Worm (Caenorhabditis elegans) whole organism, dauer: ENCODE results near the gene fbxc-15.
"Not testable (repeated sequence)": the region's sequence is repeated elsewhere in the genome, so short reads cannot be mapped to it uniquely, and the experiment has no call there.

Experiments used
- unc-62 ChIP-seq: sonication (generic microtip); optimal IDR thresholded peaks from 2 replicates; lab custom pipeline; 2017; ENCODE audit warnings: missing biosample characterization, missing genetic modification reagents, missing genetic modification characterization

The fbxc-15 gene

DNA sequence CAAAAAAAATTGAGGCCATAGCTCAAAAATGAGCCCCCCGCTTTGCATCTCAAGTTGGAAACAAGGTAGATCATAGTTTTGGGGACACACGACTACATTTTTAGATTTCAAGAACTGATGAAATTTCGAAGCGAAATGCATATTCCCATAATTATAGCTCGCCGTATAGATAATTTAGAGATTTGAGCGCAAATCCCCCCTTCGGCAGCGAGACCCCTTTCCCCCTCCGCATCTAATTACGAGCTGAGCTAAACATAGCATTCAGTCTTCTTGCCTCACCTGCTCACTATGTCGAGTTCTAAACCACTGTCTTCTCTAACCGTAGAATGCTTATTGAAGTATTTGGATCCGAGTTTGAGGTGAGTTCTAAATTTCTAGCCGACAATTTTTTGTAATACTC is at the start of gene fbxc-15, which contains the start of gene fbxc-17:
fbxc-15 (plus strand) TSS at position 289 of the 400 bp plus-strand sequence.
fbxc-17 (minus strand) TSS at position 101 of the 400 bp plus-strand sequence.
- TF ChIP-seq unc-62 (GFP tag; lab: Kevin White, UChicago), result no peak

ce11 chrII:930871-931270 is 48.4 kb upstream of the fbxc-15 start, which contains the start of gene fbxc-34:
TSS of gene fbxc-34 (plus strand) at chrII:931171.
- not testable (repeated sequence) for TF ChIP-seq unc-62 (GFP tag; lab: Kevin White, UChicago)

DNA sequence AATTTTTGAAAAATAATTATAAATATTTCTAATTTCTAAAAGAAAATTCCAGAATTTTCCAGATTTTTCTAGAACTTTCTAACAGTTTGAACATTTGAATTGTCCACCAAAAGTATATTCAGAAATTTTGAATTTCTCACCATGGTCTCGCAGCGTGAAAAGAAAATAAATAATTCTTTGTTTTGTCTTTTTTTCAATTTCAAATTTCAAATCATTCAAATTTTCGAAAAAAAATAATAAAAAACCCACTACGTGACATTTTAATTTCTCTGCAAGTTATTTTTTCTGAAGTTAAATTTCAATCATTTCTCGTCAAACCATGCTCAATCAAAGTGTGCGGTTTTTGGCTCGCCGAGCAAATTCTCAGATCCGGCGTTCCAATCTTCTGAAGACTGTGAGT is 46.5 kb upstream of the fbxc-15 start, which contains the start of gene acs-15:
acs-15 (plus strand) TSS at position 301 of the 400 bp plus-strand sequence.
- TF ChIP-seq unc-62 (GFP tag; lab: Kevin White, UChicago), result no peak

DNA sequence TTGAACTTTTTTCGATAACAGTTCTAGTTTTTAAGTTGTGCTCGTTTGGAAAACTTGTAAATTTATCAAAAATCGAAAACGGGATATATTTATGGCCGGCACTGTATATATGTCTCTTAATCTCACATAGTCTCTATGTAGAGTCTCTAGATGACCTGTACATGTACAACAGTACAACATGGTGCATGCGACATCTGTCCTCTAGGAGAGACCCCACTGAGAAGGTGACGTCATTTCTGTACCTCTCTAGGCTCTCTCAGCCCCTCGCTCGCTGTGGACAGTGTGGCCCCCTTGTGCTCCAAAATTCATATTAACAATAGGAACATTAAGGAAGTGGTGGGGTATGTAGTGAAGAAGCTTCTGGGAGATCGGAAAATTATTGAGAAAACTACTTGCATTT is 42.0 kb upstream of the fbxc-15 start:
- no peak for TF ChIP-seq unc-62 (GFP tag; lab: Kevin White, UChicago)

ce11 chrII:938549-938948 is 40.7 kb upstream of the fbxc-15 start, which contains the start of gene R07C3.3:
TSS of gene R07C3.3 (plus strand) at chrII:938849.
- TF ChIP-seq unc-62 (GFP tag; lab: Kevin White, UChicago), result no peak

- no peak for TF ChIP-seq unc-62 (GFP tag; lab: Kevin White, UChicago)
Measured at ce11 chrII:940779-941178, 38.4 kb upstream of the fbxc-15 start, which contains the start of gene fbxc-36. TSS of gene fbxc-36 (plus strand) at chrII:940983.

- no peak for TF ChIP-seq unc-62 (GFP tag; lab: Kevin White, UChicago)
Measured at ce11 chrII:943773-944172, 35.5 kb upstream of the fbxc-15 start, which contains the start of gene clec-43. TSS of gene clec-43 (plus strand) at chrII:944066.

ce11 chrII:948091-948490 is 31.1 kb upstream of the fbxc-15 start, which contains the start of gene fbxc-32:
TSS of gene fbxc-32 (minus strand) at chrII:948191.
- no peak for TF ChIP-seq unc-62 (GFP tag; lab: Kevin White, UChicago)

DNA sequence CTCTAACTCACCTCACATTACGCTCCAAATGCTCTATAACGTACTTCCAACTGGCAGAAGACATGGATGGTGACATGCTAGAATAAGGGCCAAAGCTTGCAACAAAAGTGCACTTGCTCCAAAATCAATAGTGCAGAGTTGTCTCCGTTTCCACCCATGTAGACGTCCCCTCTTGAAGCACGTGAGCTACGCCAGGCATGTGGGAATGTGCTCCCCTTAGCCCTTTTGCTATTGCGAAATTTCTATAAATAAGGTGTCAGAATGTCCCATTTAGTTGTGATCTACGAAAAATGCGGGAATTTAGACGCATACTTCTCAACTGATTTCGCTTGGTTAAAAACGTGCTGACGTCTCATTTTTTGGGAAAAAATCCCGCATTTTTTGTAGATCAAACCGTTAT is 28.8 kb upstream of the fbxc-15 start:
- no peak for TF ChIP-seq unc-62 (GFP tag; lab: Kevin White, UChicago)

DNA sequence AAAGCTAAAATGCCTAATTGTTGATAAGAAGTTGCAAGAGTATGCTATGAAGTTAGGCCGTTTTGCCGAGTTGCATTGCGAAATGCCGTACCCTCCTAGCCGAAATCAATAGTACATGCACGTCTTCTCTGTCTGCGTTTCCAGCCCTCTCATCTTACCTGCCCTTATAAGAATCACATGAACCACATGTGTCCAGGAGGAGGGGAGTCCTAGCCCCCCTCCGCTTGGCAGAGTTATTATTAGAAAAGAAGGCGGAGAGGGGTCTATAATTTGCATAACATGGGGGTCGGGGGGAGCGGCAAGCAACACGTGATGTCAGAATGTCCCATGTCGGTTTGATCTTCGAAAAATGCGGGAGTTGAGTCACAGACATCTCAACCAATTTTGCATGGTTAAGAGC is 26.2 kb upstream of the fbxc-15 start:
- no peak for TF ChIP-seq unc-62 (GFP tag; lab: Kevin White, UChicago)

DNA sequence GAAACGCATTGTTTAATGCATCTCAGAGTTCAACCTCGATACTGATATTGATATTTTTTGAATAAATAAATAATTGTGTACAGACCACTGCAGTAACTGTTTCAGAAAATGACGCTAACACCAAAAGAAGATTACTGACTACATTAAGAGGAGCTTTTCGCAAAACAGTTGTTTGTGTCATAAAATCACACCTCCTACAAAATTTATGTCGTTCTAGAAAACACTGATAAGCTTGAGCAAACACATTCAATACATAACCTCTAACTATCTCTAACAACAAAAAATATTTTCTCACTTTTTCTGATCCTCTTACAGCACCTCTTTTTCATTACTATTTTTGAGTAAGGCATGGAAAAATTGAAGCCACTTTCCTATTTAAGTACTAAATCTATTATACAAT is 24.6 kb upstream of the fbxc-15 start, which contains the start of gene fbxc-7:
fbxc-7 (plus strand) TSS at position 301 of the 400 bp plus-strand sequence.
- not testable (repeated sequence) for TF ChIP-seq unc-62 (GFP tag; lab: Kevin White, UChicago)

ce11 chrII:958618-959017 is 20.6 kb upstream of the fbxc-15 start, which contains the start of gene sdz-4:
TSS of gene sdz-4 (plus strand) at chrII:958918.
- no peak for TF ChIP-seq unc-62 (GFP tag; lab: Kevin White, UChicago)

- no peak for TF ChIP-seq unc-62 (GFP tag; lab: Kevin White, UChicago)
Measured at ce11 chrII:960218-960617, 19.0 kb upstream of the fbxc-15 start, which contains the start of the genes C32B5.18 and C32B5.7. TSS of gene C32B5.18 (plus strand) at chrII:960518. TSS of gene C32B5.7 (plus strand) at chrII:960528.

ce11 chrII:961961-962360 is 17.3 kb upstream of the fbxc-15 start, which contains the start of gene C32B5.13:
TSS of gene C32B5.13 (minus strand) at chrII:962061.
- TF ChIP-seq unc-62 (GFP tag; lab: Kevin White, UChicago), result no peak

DNA sequence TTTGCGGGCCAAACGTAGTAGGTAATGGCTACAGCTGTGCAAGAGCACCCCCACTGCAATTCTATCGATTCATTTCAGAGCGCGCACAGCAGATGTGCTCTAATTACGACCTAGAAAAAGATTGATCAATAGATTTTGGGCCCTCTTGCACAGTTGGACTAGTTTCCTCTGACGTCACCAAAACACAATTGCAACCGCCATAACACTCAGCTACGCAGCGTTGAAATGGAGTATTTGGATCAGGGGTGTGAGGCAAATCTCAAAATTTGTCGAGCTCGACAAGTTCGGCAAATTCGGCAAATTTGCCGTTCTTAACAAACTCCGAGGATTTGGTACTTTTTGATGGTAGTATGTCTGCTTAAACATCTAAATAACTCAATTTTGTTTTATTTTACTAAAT is 12.3 kb upstream of the fbxc-15 start, which contains the start of gene fbxc-18:
fbxc-18 (minus strand) TSS at position 101 of the 400 bp plus-strand sequence.
- not testable (repeated sequence) for TF ChIP-seq unc-62 (GFP tag; lab: Kevin White, UChicago)

DNA sequence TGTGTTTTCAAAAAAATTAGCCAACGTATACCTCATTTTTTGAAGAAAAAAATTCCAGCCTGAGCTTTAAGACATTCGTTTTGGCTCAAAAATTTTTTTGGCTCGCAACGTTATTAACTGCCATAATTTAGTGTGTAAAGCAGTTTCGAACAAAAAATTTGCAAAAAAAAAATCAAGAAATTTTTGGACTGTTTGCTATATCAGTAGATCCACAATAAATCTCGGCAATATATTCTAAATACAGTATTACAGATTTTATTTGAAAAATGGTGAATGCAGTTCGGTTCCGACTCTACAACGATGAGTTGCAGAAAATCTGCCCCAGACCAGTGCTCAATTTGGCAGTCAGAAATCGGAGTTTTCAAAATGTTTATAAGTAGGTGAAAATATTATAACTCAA is 11.1 kb upstream of the fbxc-15 start, which contains the start of gene C32B5.6:
C32B5.6 (plus strand) TSS at position 301 of the 400 bp plus-strand sequence.
- TF ChIP-seq unc-62 (GFP tag; lab: Kevin White, UChicago), result not testable (repeated sequence)

- TF ChIP-seq unc-62 (GFP tag; lab: Kevin White, UChicago), result no peak
Measured at ce11 chrII:972850-973249, 6.4 kb upstream of the fbxc-15 start, which contains the start of gene C32B5.15. TSS of gene C32B5.15 (minus strand) at chrII:972950.
